Worm (Caenorhabditis elegans) whole organism, L1 larva: ENCODE data around the gene rab-19.

Source experiments
- C04F5.9 ChIP-seq: sonication (generic microtip); optimal IDR thresholded peaks from 2 replicates; lab custom pipeline; 2016; ENCODE audit warnings: missing genetic modification characterization, missing compliant biosample characterization
- C16A3.4 ChIP-seq: fragments of 150-350 bp; optimal IDR thresholded peaks from 2 replicates; lab custom pipeline; 2014; ENCODE audit warnings: missing biosample characterization, missing genetic modification characterization
- C34B4.2 ChIP-seq: sonication (generic microtip); optimal IDR thresholded peaks from 2 replicates; lab custom pipeline; 2017; ENCODE audit warnings: mild to moderate bottlenecking, missing genetic modification characterization, missing compliant biosample characterization
- F16B12.6 ChIP-seq: fragments of 150-350 bp; optimal IDR thresholded peaks from 2 replicates; lab custom pipeline; 2014; ENCODE audit warnings: missing biosample characterization, missing genetic modification characterization
- alr-1 ChIP-seq: fragments of 200-800 bp; sonication (Bioruptor generic); optimal IDR thresholded peaks from 2 replicates; lab custom pipeline; 2018; ENCODE audit warnings: borderline replicate concordance, mild to moderate bottlenecking, missing genetic modification characterization, missing compliant biosample characterization
- ama-1 ChIP-seq: fragments of 150-350 bp; optimal IDR thresholded peaks from 2 replicates; lab custom pipeline; 2014
- ceh-63 ChIP-seq: fragments of 200-800 bp; sonication (Bioruptor generic); optimal IDR thresholded peaks from 2 replicates; lab custom pipeline; 2018; ENCODE audit warnings: mild to moderate bottlenecking, missing genetic modification characterization, missing compliant biosample characterization
- ceh-8 ChIP-seq: fragments of 200-800 bp; sonication (Bioruptor generic); optimal IDR thresholded peaks from 2 replicates; lab custom pipeline; 2018; ENCODE audit warnings: mild to moderate bottlenecking, missing genetic modification characterization, moderate library complexity, missing compliant biosample characterization
- ceh-82 ChIP-seq, 3 experiments: fragments of 150-350 bp in 1 of 3; sonication (generic microtip) in 2 of 3; optimal IDR thresholded peaks; 2 replicates each; lab custom pipeline; 2014 to 2017; ENCODE audit warnings: missing biosample characterization in 3 of 3, missing genetic modification characterization in 3 of 3
- ceh-88 ChIP-seq: fragments of 200-800 bp; sonication (Bioruptor generic); IDR thresholded peaks from 2 replicates; pipeline ENCODE4 v1.3.6; 2022; ENCODE audit warnings: missing genetic modification characterization, missing compliant biosample characterization
- ceh-90 ChIP-seq: sonication (generic microtip); optimal IDR thresholded peaks from 2 replicates; lab custom pipeline; 2016; ENCODE audit warnings: missing genetic modification characterization, missing compliant biosample characterization
- dpl-1 ChIP-seq, 3 experiments: fragments of 150-350 bp in 2 of 3; sonication (generic microtip) in 1 of 3; optimal IDR thresholded peaks; 2 replicates each; lab custom pipeline; 2014 to 2017; ENCODE audit warnings: missing biosample characterization in 3 of 3, missing genetic modification characterization in 3 of 3, missing genetic modification reagents in 3 of 3
- efl-3 ChIP-seq: fragments of 200-800 bp; sonication (Bioruptor generic); optimal IDR thresholded peaks from 2 replicates; lab custom pipeline; 2018; ENCODE audit warnings: mild to moderate bottlenecking, missing genetic modification characterization, missing compliant biosample characterization
- egl-13 ChIP-seq: sonication (generic microtip); optimal IDR thresholded peaks from 2 replicates; lab custom pipeline; 2016; ENCODE audit warnings: missing genotype, missing genetic modification reagents, missing genetic modification characterization, missing compliant biosample characterization
- elt-2 ChIP-seq: sonication (generic microtip); optimal IDR thresholded peaks from 2 replicates; lab custom pipeline; 2016; ENCODE audit warnings: missing genetic modification characterization, mild to moderate bottlenecking, inconsistent platforms, missing compliant biosample characterization, missing genetic modification reagents
- elt-3 ChIP-seq, 6 experiments: fragments of 150-350 bp in 1 of 6; sonication (generic microtip); optimal IDR thresholded peaks; 2 replicates each; lab custom pipeline; 2017 to 2018; ENCODE audit warnings: missing biosample characterization in 6 of 6, missing genetic modification characterization in 6 of 6, inconsistent platforms in 1 of 6
- fkh-10 ChIP-seq: sonication (generic microtip); optimal IDR thresholded peaks from 2 replicates; lab custom pipeline; 2017; ENCODE audit warnings: missing biosample characterization, missing genetic modification reagents, missing genetic modification characterization
- fkh-8 ChIP-seq: sonication (generic microtip); optimal IDR thresholded peaks from 2 replicates; lab custom pipeline; 2016; ENCODE audit warnings: mild to moderate bottlenecking, missing genetic modification characterization, missing compliant biosample characterization
- hlh-17 ChIP-seq: fragments of 200-800 bp; sonication (Bioruptor generic); optimal IDR thresholded peaks from 2 replicates; lab custom pipeline; 2018; ENCODE audit warnings: missing genetic modification characterization, mild to moderate bottlenecking, missing compliant biosample characterization, moderate library complexity, borderline replicate concordance
- hlh-4 ChIP-seq: sonication (generic microtip); optimal IDR thresholded peaks from 2 replicates; lab custom pipeline; 2016; ENCODE audit warnings: mild to moderate bottlenecking, missing genetic modification characterization, missing compliant biosample characterization
- hpl-2 ChIP-seq: fragments of 150-350 bp; optimal IDR thresholded peaks from 2 replicates; lab custom pipeline; 2014; ENCODE audit warnings: missing biosample characterization, missing genetic modification reagents, missing genetic modification characterization
- jun-1 ChIP-seq: fragments of 150-350 bp; optimal IDR thresholded peaks from 2 replicates; lab custom pipeline; 2014; ENCODE audit warnings: missing biosample characterization, missing genetic modification reagents, missing genetic modification characterization
- lin-15B ChIP-seq: fragments of 150-350 bp; sonication (generic microtip); optimal IDR thresholded peaks from 3 replicates; lab custom pipeline; 2014; ENCODE audit warnings: missing biosample characterization, missing genetic modification characterization
- lin-39 ChIP-seq: fragments of 150-350 bp; optimal IDR thresholded peaks from 2 replicates; lab custom pipeline; 2014; ENCODE audit warnings: missing biosample characterization, missing genetic modification reagents, missing genetic modification characterization
- lsy-2 ChIP-seq, 2 experiments: fragments of 150-350 bp; optimal IDR thresholded peaks; 2 replicates each; lab custom pipeline; 2014; ENCODE audit warnings: missing biosample characterization in 2 of 2, missing genetic modification characterization in 2 of 2
- mdl-1 ChIP-seq, 2 experiments: fragments of 150-350 bp; optimal IDR thresholded peaks; 2 replicates each; lab custom pipeline; 2014 to 2017; ENCODE audit warnings: missing biosample characterization in 2 of 2, missing genetic modification characterization in 2 of 2, inconsistent platforms in 1 of 2
- mef-2 ChIP-seq: fragments of 150-350 bp; optimal IDR thresholded peaks from 2 replicates; lab custom pipeline; 2014; ENCODE audit warnings: missing biosample characterization, missing genetic modification characterization
- mep-1 ChIP-seq: fragments of 150-350 bp; optimal IDR thresholded peaks from 2 replicates; lab custom pipeline; 2014; ENCODE audit warnings: missing biosample characterization, missing genetic modification characterization
- nhr-11 ChIP-seq: fragments of 150-350 bp; optimal IDR thresholded peaks from 2 replicates; lab custom pipeline; 2014; ENCODE audit warnings: missing biosample characterization, missing genetic modification characterization
- nhr-12 ChIP-seq: sonication (generic microtip); optimal IDR thresholded peaks from 2 replicates; lab custom pipeline; 2017; ENCODE audit warnings: missing biosample characterization, missing genetic modification characterization
- nhr-19 ChIP-seq: fragments of 200-800 bp; sonication (Bioruptor generic); conservative IDR thresholded peaks from 2 replicates; pipeline ENCODE4 v1.3.6; 2022; ENCODE audit warnings: missing genetic modification characterization, missing compliant biosample characterization
- nhr-20 ChIP-seq: sonication (generic microtip); optimal IDR thresholded peaks from 2 replicates; lab custom pipeline; 2016; ENCODE audit warnings: mild to moderate bottlenecking, missing genetic modification characterization, missing compliant biosample characterization
- nhr-237 ChIP-seq: fragments of 150-350 bp; optimal IDR thresholded peaks from 2 replicates; lab custom pipeline; 2014; ENCODE audit warnings: missing biosample characterization, missing genetic modification characterization
- nhr-71 ChIP-seq: sonication (generic microtip); optimal IDR thresholded peaks from 2 replicates; lab custom pipeline; 2016; ENCODE audit warnings: mild to moderate bottlenecking, missing genetic modification characterization, moderate library complexity, missing compliant biosample characterization
- nhr-76 ChIP-seq: sonication (generic microtip); optimal IDR thresholded peaks from 2 replicates; lab custom pipeline; 2017; ENCODE audit warnings: missing biosample characterization, missing genetic modification characterization
- nhr-77 ChIP-seq: fragments of 150-350 bp; optimal IDR thresholded peaks from 2 replicates; lab custom pipeline; 2014; ENCODE audit warnings: missing biosample characterization, missing genetic modification characterization
- nhr-85 ChIP-seq: sonication (generic microtip); peaks from one replicate; lab custom pipeline; 2016; ENCODE audit warnings: missing genetic modification characterization, inconsistent platforms, missing compliant biosample characterization
- nhr-90 ChIP-seq: sonication (generic microtip); optimal IDR thresholded peaks from 2 replicates; lab custom pipeline; 2016; ENCODE audit warnings: mild to moderate bottlenecking, missing genetic modification characterization, missing compliant biosample characterization; ENCODE audit not compliant: poor library complexity
- pag-3 ChIP-seq: sonication (generic microtip); optimal IDR thresholded peaks from 2 replicates; lab custom pipeline; 2017; ENCODE audit warnings: missing genetic modification characterization, mild to moderate bottlenecking, missing compliant biosample characterization, antibody characterized with exemption, borderline replicate concordance; ENCODE audit not compliant: insufficient read depth
- rnt-1 ChIP-seq: sonication (generic microtip); optimal IDR thresholded peaks from 2 replicates; lab custom pipeline; 2016; ENCODE audit warnings: mild to moderate bottlenecking, missing genetic modification characterization, moderate library complexity, missing compliant biosample characterization
- skn-1 ChIP-seq: fragments of 150-350 bp; optimal IDR thresholded peaks from 2 replicates; lab custom pipeline; 2014; ENCODE audit warnings: missing biosample characterization, missing genetic modification characterization
- snu-23 ChIP-seq: sonication (generic microtip); optimal IDR thresholded peaks from 2 replicates; lab custom pipeline; 2016; ENCODE audit warnings: missing genetic modification characterization, missing compliant biosample characterization
- sox-4 ChIP-seq: sonication (generic microtip); optimal IDR thresholded peaks from 2 replicates; lab custom pipeline; 2016; ENCODE audit warnings: missing genetic modification characterization, missing compliant biosample characterization
- sptf-1 ChIP-seq: fragments of 150-350 bp; optimal IDR thresholded peaks from 2 replicates; lab custom pipeline; 2014; ENCODE audit warnings: missing biosample characterization, missing genetic modification characterization
- sup-37 ChIP-seq: fragments of 200-800 bp; sonication (Bioruptor generic); optimal IDR thresholded peaks from 2 replicates; lab custom pipeline; 2018; ENCODE audit warnings: mild to moderate bottlenecking, missing genetic modification characterization, missing compliant biosample characterization
- tlp-1 ChIP-seq: fragments of 150-350 bp; optimal IDR thresholded peaks from 2 replicates; lab custom pipeline; 2014; ENCODE audit warnings: missing biosample characterization, missing genetic modification characterization
- unc-130 ChIP-seq: fragments of 150-350 bp; optimal IDR thresholded peaks from 2 replicates; lab custom pipeline; 2017; ENCODE audit warnings: missing biosample characterization, missing genetic modification characterization, inconsistent platforms
- unc-30 ChIP-seq: sonication (generic microtip); optimal IDR thresholded peaks from 2 replicates; lab custom pipeline; 2017; ENCODE audit warnings: missing biosample characterization, missing genetic modification characterization
- unc-62 ChIP-seq: fragments of 150-350 bp; optimal IDR thresholded peaks from 2 replicates; lab custom pipeline; 2014; ENCODE audit warnings: missing biosample characterization, missing genetic modification reagents, missing genetic modification characterization
- unc-86 ChIP-seq: sonication (generic microtip); optimal IDR thresholded peaks from 2 replicates; lab custom pipeline; 2016; ENCODE audit warnings: missing genetic modification characterization, missing compliant biosample characterization
- vab-15 ChIP-seq: sonication (generic microtip); optimal IDR thresholded peaks from 2 replicates; lab custom pipeline; 2017; ENCODE audit warnings: missing genotype, mild to moderate bottlenecking, missing genetic modification characterization, missing compliant biosample characterization
- zag-1 ChIP-seq: fragments of 150-350 bp; optimal IDR thresholded peaks from 2 replicates; lab custom pipeline; 2014; ENCODE audit warnings: missing biosample characterization, missing genetic modification characterization
- ztf-11 ChIP-seq, 2 experiments: sonication (generic microtip); optimal IDR thresholded peaks; 2 replicates each; lab custom pipeline; 2016 to 2017; ENCODE audit warnings: missing genetic modification characterization in 2 of 2, missing biosample characterization in 1 of 2, missing compliant biosample characterization in 1 of 2

The rab-19 gene

ce11 chrIV:13395255-13395654 is 11.1 kb upstream of the rab-19 start:
- no peak for TF ChIP-seq nhr-12
- peak; percentile 88 for TF ChIP-seq nhr-90 (tag; lab: Kevin White, UChicago)
- peak; percentile 75 for TF ChIP-seq ceh-8 (GFP tag; lab: Kevin White, UChicago)
- TF ChIP-seq sup-37 (GFP tag; lab: Kevin White, UChicago) = no peak
- peak; percentile 93 for TF ChIP-seq fkh-10
- peak; percentile 44 to 53 (median 51) for TF ChIP-seq dpl-1 (GFP tag; optimal IDR thresholded peaks at IDR 0.05; lab: Kevin White, UChicago)
- no peak for TF ChIP-seq C04F5.9 (tag; lab: Kevin White, UChicago)
- no peak for TF ChIP-seq unc-62 (GFP tag; lab: Kevin White, UChicago)
- TF ChIP-seq alr-1 (tag; lab: Kevin White, UChicago) = no peak
- TF ChIP-seq ceh-88 (GFP tag; lab: Robert Waterston, UW) = no peak; the same call in 1 of the 2 replicates
- TF ChIP-seq unc-30 (tag; lab: Kevin White, UChicago) = no peak
- TF ChIP-seq nhr-11 (tag; lab: Kevin White, UChicago) = peak; percentile 36
- no peak for TF ChIP-seq hlh-4
- peak in 3 of 6 experiments; percentile 36 to 81 (median 74) for TF ChIP-seq elt-3 (tag; optimal IDR thresholded peaks at IDR 0.05; lab: Kevin White, UChicago)
- TF ChIP-seq mep-1 (tag; lab: Kevin White, UChicago) = peak; percentile 56
- peak; percentile 77 for TF ChIP-seq jun-1
- peak; percentile 69 for TF ChIP-seq vab-15 (tag; lab: Kevin White, UChicago)
- TF ChIP-seq C16A3.4 = peak; percentile 75
- peak; percentile 96 for TF ChIP-seq fkh-8 (tag; lab: Kevin White, UChicago)
- no peak for TF ChIP-seq hpl-2
- peak; percentile 79 to 96 (median 84) for TF ChIP-seq ceh-82 (tag; optimal IDR thresholded peaks at IDR 0.05; lab: Kevin White, UChicago)
- TF ChIP-seq mdl-1 (tag; optimal IDR thresholded peaks at IDR 0.05; lab: Kevin White, UChicago) = peak in 1 of 2 experiments; percentile 90
- TF ChIP-seq C34B4.2 (tag; lab: Kevin White, UChicago) = no peak
- peak; percentile 26 for TF ChIP-seq sox-4 (tag; lab: Kevin White, UChicago)
- peak; percentile 63 for TF ChIP-seq unc-86
- TF ChIP-seq sptf-1 (tag; lab: Kevin White, UChicago) = no peak
- no peak for TF ChIP-seq lin-39 (tag; lab: Kevin White, UChicago)
- TF ChIP-seq pag-3 (tag; lab: Kevin White, UChicago) = no peak
- no peak for TF ChIP-seq zag-1 (tag; lab: Kevin White, UChicago)
- peak; percentile 2 for TF ChIP-seq lin-15B (tag; lab: Kevin White, UChicago)
- no peak for TF ChIP-seq ceh-90 (tag; lab: Kevin White, UChicago)
- peak; percentile 86 for TF ChIP-seq unc-130
- peak; percentile 70 for TF ChIP-seq nhr-77 (tag; lab: Kevin White, UChicago)
- TF ChIP-seq rnt-1 = peak; percentile 85
- peak; percentile 96 for TF ChIP-seq snu-23
- no peak for TF ChIP-seq hlh-17 (GFP tag; lab: Kevin White, UChicago)
- peak; percentile 88 for TF ChIP-seq skn-1 (tag; lab: Kevin White, UChicago)
- TF ChIP-seq efl-3 (GFP tag; lab: Kevin White, UChicago) = no peak
- no peak for TF ChIP-seq ama-1 (lab: Kevin White, UChicago)
- TF ChIP-seq nhr-237 = peak; percentile 64
- peak; percentile 79 for TF ChIP-seq egl-13
- peak in 1 of 2 experiments; percentile 53 for TF ChIP-seq ztf-11 (tag; optimal IDR thresholded peaks at IDR 0.05; lab: Kevin White, UChicago)
- no peak for TF ChIP-seq ceh-63 (GFP tag; lab: Kevin White, UChicago)
- TF ChIP-seq nhr-71 = peak; percentile 97
- TF ChIP-seq lsy-2 (tag; optimal IDR thresholded peaks at IDR 0.05; lab: Kevin White, UChicago) = peak; percentile 74 to 87
- TF ChIP-seq nhr-20 = peak; percentile 95
- no peak for TF ChIP-seq nhr-76 (tag; lab: Kevin White, UChicago)
- TF ChIP-seq elt-2 (tag; lab: Kevin White, UChicago) = peak; percentile 90
- peak; percentile 38 for TF ChIP-seq F16B12.6 (tag; lab: Kevin White, UChicago)
- TF ChIP-seq mef-2 (tag; lab: Kevin White, UChicago) = peak; percentile 79
- TF ChIP-seq tlp-1 (tag; lab: Kevin White, UChicago) = no peak
- TF ChIP-seq nhr-19 (GFP tag; lab: Robert Waterston, UW) = peak; percentile 93
- TF ChIP-seq nhr-85 (tag; lab: Kevin White, UChicago) = peak; percentile 96
